Worm (Caenorhabditis elegans): Measurements from ENCODE around the gene mfn-1.

DNA sequence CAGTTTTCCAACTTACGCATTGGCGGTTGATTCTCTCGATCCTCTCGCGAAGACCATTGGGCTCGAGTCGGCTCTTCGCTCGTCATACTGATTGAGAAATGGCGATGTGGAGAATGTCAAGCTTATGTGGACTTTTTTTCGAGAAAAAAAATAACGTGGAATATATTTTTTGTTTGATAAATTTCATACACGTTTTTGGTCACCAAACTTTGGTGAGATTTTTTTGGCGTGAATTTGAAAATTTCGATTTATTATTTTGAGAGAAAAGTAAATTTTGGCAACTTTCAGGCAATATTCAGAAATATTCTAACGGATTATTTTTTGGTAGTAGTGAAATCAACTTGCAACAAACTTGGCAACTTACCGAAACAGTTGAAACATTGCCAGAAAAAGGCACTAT lies 7.3 kb upstream of the mfn-1 start, which contains the start of gene W02B12.12:
- no peak for TF ChIP-seq fos-1 (tag; optimal IDR thresholded peaks at IDR 0.05)
- no peak for TF ChIP-seq fkh-10 (GFP tag; optimal IDR thresholded peaks at IDR 0.05)
- no peak for TF ChIP-seq nhr-23 (tag; optimal IDR thresholded peaks at IDR 0.05)
- TF ChIP-seq ama-1 (optimal IDR thresholded peaks at IDR 0.05): no peak

Measured in whole organism, L3 larva.